In genomic region chrX:22509085-22509484, dm6 we compare ENCODE assay signal across 1 fruit fly cellular context.
TF ChIP-seq lines count a peak whose summit lies in the region.

No protein-coding gene starts in this region.

TF ChIP-seq in whole organism, embryonic, 481 proteins besides CTCF, POLR2A, EP300 and RAD21 (continued from another document):
- TF ChIP-seq chif (GFP tag; optimal IDR thresholded peaks at IDR 0.05; lab: Kevin White, UChicago) (peak in 1 of 2 experiments; percentile 25), pnt (GFP tag; optimal IDR thresholded peaks at IDR 0.05; lab: Kevin White, UChicago) (no peak), Adf1 (GFP tag; IDR thresholded peaks at IDR 0.05; lab: Robert Waterston, UW) (no peak), CG2712 (tag; optimal IDR thresholded peaks at IDR 0.05; lab: Kevin White, UChicago) (peak; percentile 55), CG17186 (GFP tag; optimal IDR thresholded peaks at IDR 0.05; lab: Kevin White, UChicago) (no peak), Trl (optimal IDR thresholded peaks at IDR 0.05; lab: Kevin White, UChicago) (no peak), Trl (GFP tag; optimal IDR thresholded peaks at IDR 0.05; lab: Kevin White, UChicago) (no peak), CG3995 (GFP tag; optimal IDR thresholded peaks at IDR 0.05; lab: Kevin White, UChicago) (no peak), grau (tag; optimal IDR thresholded peaks at IDR 0.05; lab: Kevin White, UChicago) (no peak), cato (GFP tag; optimal IDR thresholded peaks at IDR 0.05; lab: Kevin White, UChicago; ENCODE audit: borderline replicate concordance) (no peak), CG14014 (GFP tag; IDR thresholded peaks at IDR 0.05; lab: Robert Waterston, UW) (no peak), Sox102F (GFP tag; optimal IDR thresholded peaks at IDR 0.05; lab: Kevin White, UChicago) (peak; percentile 67), bab2 (GFP tag; optimal IDR thresholded peaks at IDR 0.05; lab: Kevin White, UChicago) (peak; percentile 13), Lpt (GFP tag; optimal IDR thresholded peaks at IDR 0.05; lab: Kevin White, UChicago) (no peak), ara (GFP tag; IDR thresholded peaks at IDR 0.05; lab: Robert Waterston, UW) (0 out of 2 replicates have a peak, but pooled peaks have one; percentile 32), pita (GFP tag; optimal IDR thresholded peaks at IDR 0.05; lab: Kevin White, UChicago) (no peak), Myb (GFP tag; optimal IDR thresholded peaks at IDR 0.05; lab: Kevin White, UChicago) (no peak), C15 (GFP tag; IDR thresholded peaks at IDR 0.05; lab: Robert Waterston, UW) (no peak), gem (tag; optimal IDR thresholded peaks at IDR 0.05; lab: Kevin White, UChicago) (peak; percentile 65), ci (GFP tag; IDR thresholded peaks at IDR 0.05; lab: Robert Waterston, UW) (0 out of 3 replicates have a peak, but pooled peaks have one; percentile 12), ttk (GFP tag; IDR thresholded peaks at IDR 0.05; lab: Robert Waterston, UW) (no peak), onecut (GFP tag; IDR thresholded peaks at IDR 0.05; lab: Robert Waterston, UW) (no peak), CG3407 (GFP tag; optimal IDR thresholded peaks at IDR 0.05; lab: Kevin White, UChicago) (peak; percentile 0), CG12769 (tag; optimal IDR thresholded peaks at IDR 0.05; lab: Kevin White, UChicago) (peak; percentile 10), zfh2 (GFP tag; optimal IDR thresholded peaks at IDR 0.05; lab: Kevin White, UChicago) (no peak), CG14710 (tag; optimal IDR thresholded peaks at IDR 0.05; lab: Kevin White, UChicago) (peak; percentile 28), CG16813 (GFP tag; IDR thresholded peaks at IDR 0.05; lab: Robert Waterston, UW; ENCODE audit: partially characterized antibody) (no peak), Ets65A (GFP tag; lab: Kevin White, UChicago) (peak; percentile 23), her (GFP tag; optimal IDR thresholded peaks at IDR 0.05; lab: Kevin White, UChicago) (no peak), phol (tag; optimal IDR thresholded peaks at IDR 0.05; lab: Kevin White, UChicago) (peak; percentile 58), Sox100B (GFP tag; optimal IDR thresholded peaks at IDR 0.05; lab: Kevin White, UChicago) (peak; percentile 26), CG10565 (GFP tag; optimal IDR thresholded peaks at IDR 0.05; lab: Kevin White, UChicago) (no peak), HLH3B (GFP tag; IDR thresholded peaks at IDR 0.05; lab: Robert Waterston, UW) (no peak), zf30C (GFP tag; optimal IDR thresholded peaks at IDR 0.05; lab: Kevin White, UChicago) (no peak), corto (GFP tag; optimal IDR thresholded peaks at IDR 0.05; lab: Kevin White, UChicago) (no peak), crol (GFP tag; IDR thresholded peaks at IDR 0.05; lab: Robert Waterston, UW) (no peak), jigr1 (GFP tag; IDR thresholded peaks at IDR 0.05; lab: Robert Waterston, UW) (no peak), trem (tag; optimal IDR thresholded peaks at IDR 0.05; lab: Kevin White, UChicago) (no peak), Hmx (GFP tag; optimal IDR thresholded peaks at IDR 0.05; lab: Kevin White, UChicago) (no peak), Xbp1 (GFP tag; optimal IDR thresholded peaks at IDR 0.05; lab: Kevin White, UChicago) (peak; percentile 34), en (GFP tag; optimal IDR thresholded peaks at IDR 0.05; lab: Kevin White, UChicago) (no peak), ash1 (GFP tag; optimal IDR thresholded peaks at IDR 0.05; lab: Kevin White, UChicago) (no peak), CG14441 (GFP tag; IDR thresholded peaks at IDR 0.05; lab: Robert Waterston, UW) (0 out of 2 replicates have a peak, but pooled peaks have one; percentile 4), CG9932 (GFP tag; IDR thresholded peaks at IDR 0.05; lab: Robert Waterston, UW) (no peak), Mrtf (GFP tag; IDR thresholded peaks at IDR 0.05; lab: Robert Waterston, UW) (0 out of 3 replicates have a peak, but pooled peaks have one; percentile 32), CoRest (tag; optimal IDR thresholded peaks at IDR 0.05; lab: Kevin White, UChicago) (peak; percentile 30), dysf (GFP tag; IDR thresholded peaks at IDR 0.05; lab: Robert Waterston, UW) (peak; percentile 32; the same call in 2 of the 3 replicates), Mes4 (GFP tag; optimal IDR thresholded peaks at IDR 0.05; lab: Kevin White, UChicago) (no peak), CG31441 (GFP tag; IDR thresholded peaks at IDR 0.05; lab: Robert Waterston, UW) (peak; percentile 42; the same call in 1 of the 2 replicates), bcd (GFP tag; optimal IDR thresholded peaks at IDR 0.05; lab: Kevin White, UChicago) (peak; percentile 26), CG32767 (GFP tag; IDR thresholded peaks at IDR 0.05; lab: Robert Waterston, UW) (no peak), D (optimal IDR thresholded peaks at IDR 0.05; lab: Kevin White, UChicago) (no peak), D (GFP tag; optimal IDR thresholded peaks at IDR 0.05; lab: Kevin White, UChicago) (peak; percentile 34), repo (GFP tag; optimal IDR thresholded peaks at IDR 0.05; lab: Kevin White, UChicago) (no peak), chinmo (GFP tag; IDR thresholded peaks at IDR 0.05; lab: Robert Waterston, UW; ENCODE audit: partially characterized antibody) (no peak), Abd-B (GFP tag; optimal IDR thresholded peaks at IDR 0.05; lab: Kevin White, UChicago) (peak; percentile 28), twi (tag; optimal IDR thresholded peaks at IDR 0.05; lab: Kevin White, UChicago) (no peak), Camta (GFP tag; optimal IDR thresholded peaks at IDR 0.05; lab: Kevin White, UChicago) (no peak), CG1603 (tag; optimal IDR thresholded peaks at IDR 0.05; lab: Kevin White, UChicago) (peak; percentile 17), Xrp1 (GFP tag; IDR thresholded peaks at IDR 0.05; lab: Robert Waterston, UW) (peak; percentile 27; the same call in 1 of the 2 replicates), sr (GFP tag; IDR thresholded peaks at IDR 0.05; lab: Robert Waterston, UW) (no peak), ham (GFP tag; IDR thresholded peaks at IDR 0.05; lab: Robert Waterston, UW) (no peak), CG12071 (GFP tag; optimal IDR thresholded peaks at IDR 0.05; lab: Kevin White, UChicago) (no peak), ftz-f1 (GFP tag; optimal IDR thresholded peaks at IDR 0.05; lab: Kevin White, UChicago) (no peak), schlank (tag; optimal IDR thresholded peaks at IDR 0.05; lab: Kevin White, UChicago) (no peak), CG31365 (tag; optimal IDR thresholded peaks at IDR 0.05; lab: Kevin White, UChicago) (no peak), sd (tag; optimal IDR thresholded peaks at IDR 0.05; lab: Kevin White, UChicago) (no peak), hkb (optimal IDR thresholded peaks at IDR 0.05; lab: Kevin White, UChicago) (no peak), hkb (GFP tag; IDR thresholded peaks at IDR 0.05; lab: Robert Waterston, UW) (no peak), Pdp1 (GFP tag; optimal IDR thresholded peaks at IDR 0.05; lab: Kevin White, UChicago) (peak; percentile 10 to 20), B-H1 (GFP tag; IDR thresholded peaks at IDR 0.05; lab: Robert Waterston, UW) (no peak), p53 (GFP tag; optimal IDR thresholded peaks at IDR 0.05; lab: Kevin White, UChicago) (no peak), CG2875 (GFP tag; optimal IDR thresholded peaks at IDR 0.05; lab: Kevin White, UChicago) (peak; percentile 8), emc (GFP tag; optimal IDR thresholded peaks at IDR 0.05; lab: Kevin White, UChicago) (no peak), CG10543 (GFP tag; optimal IDR thresholded peaks at IDR 0.05; lab: Kevin White, UChicago) (no peak), CG12219 (GFP tag; optimal IDR thresholded peaks at IDR 0.05; lab: Kevin White, UChicago) (no peak), CG1602 (GFP tag; optimal IDR thresholded peaks at IDR 0.05; lab: Kevin White, UChicago) (peak; percentile 2), CG18011 (GFP tag; optimal IDR thresholded peaks at IDR 0.05; lab: Kevin White, UChicago) (no peak), lbe (GFP tag; optimal IDR thresholded peaks at IDR 0.05; lab: Kevin White, UChicago) (no peak), CG3838 (GFP tag; optimal IDR thresholded peaks at IDR 0.05; lab: Kevin White, UChicago) (no peak), amos (GFP tag; IDR thresholded peaks at IDR 0.05; lab: Robert Waterston, UW; ENCODE audit: partially characterized antibody) (no peak), tll (GFP tag; optimal IDR thresholded peaks at IDR 0.05; lab: Kevin White, UChicago) (no peak), stwl (tag; optimal IDR thresholded peaks at IDR 0.05; lab: Kevin White, UChicago) (no peak), nmo (GFP tag; optimal IDR thresholded peaks at IDR 0.05; lab: Kevin White, UChicago) (peak; percentile 65), CG8944 (GFP tag; optimal IDR thresholded peaks at IDR 0.05; lab: Kevin White, UChicago) (peak; percentile 2), H15 (GFP tag; IDR thresholded peaks at IDR 0.05; lab: Robert Waterston, UW) (no peak), CG8089 (GFP tag; optimal IDR thresholded peaks at IDR 0.05; lab: Kevin White, UChicago) (no peak), HmgZ (tag; optimal IDR thresholded peaks at IDR 0.05; lab: Kevin White, UChicago) (no peak), CG17385 (GFP tag; optimal IDR thresholded peaks at IDR 0.05; lab: Kevin White, UChicago) (peak; percentile 18), Max (GFP tag; optimal IDR thresholded peaks at IDR 0.05; lab: Kevin White, UChicago) (no peak), CG12744 (GFP tag; optimal IDR thresholded peaks at IDR 0.05; lab: Kevin White, UChicago) (no peak), CHES-1-like (GFP tag; optimal IDR thresholded peaks at IDR 0.05; lab: Kevin White, UChicago) (no peak), CG13424 (tag; optimal IDR thresholded peaks at IDR 0.05; lab: Kevin White, UChicago) (peak; percentile 41), CG10147 (GFP tag; optimal IDR thresholded peaks at IDR 0.05; lab: Kevin White, UChicago) (no peak), btn (GFP tag; optimal IDR thresholded peaks at IDR 0.05; lab: Kevin White, UChicago) (no peak), ind (GFP tag; optimal IDR thresholded peaks at IDR 0.05; lab: Kevin White, UChicago) (peak; percentile 37), Gsc (GFP tag; IDR thresholded peaks at IDR 0.05; lab: Robert Waterston, UW) (no peak), eve (GFP tag; optimal IDR thresholded peaks at IDR 0.05; lab: Kevin White, UChicago) (peak in 1 of 2 experiments; percentile 40), CG18619 (GFP tag; optimal IDR thresholded peaks at IDR 0.05; lab: Kevin White, UChicago) (no peak), Drgx (GFP tag; IDR thresholded peaks at IDR 0.05; lab: Robert Waterston, UW) (no peak), CG1832 (GFP tag; optimal IDR thresholded peaks at IDR 0.05; lab: Kevin White, UChicago) (no peak), scrt (GFP tag; optimal IDR thresholded peaks at IDR 0.05; lab: Kevin White, UChicago) (no peak), stc (GFP tag; IDR thresholded peaks at IDR 0.05; lab: Robert Waterston, UW) (no peak), unc-4 (GFP tag; IDR thresholded peaks at IDR 0.05; lab: Robert Waterston, UW; ENCODE audit: partially characterized antibody) (no peak), dpn (GFP tag; optimal IDR thresholded peaks at IDR 0.05; lab: Kevin White, UChicago) (peak; percentile 5), oc (tag; optimal IDR thresholded peaks at IDR 0.05; lab: Kevin White, UChicago) (no peak), NfI (GFP tag; optimal IDR thresholded peaks at IDR 0.05; lab: Kevin White, UChicago) (no peak), CG7839 (tag; optimal IDR thresholded peaks at IDR 0.05; lab: Kevin White, UChicago) (peak; percentile 50), CG16863 (GFP tag; optimal IDR thresholded peaks at IDR 0.05; lab: Kevin White, UChicago) (peak; percentile 0), CG6689 (GFP tag; IDR thresholded peaks at IDR 0.05; lab: Robert Waterston, UW) (peak; percentile 42), CG34376 (GFP tag; optimal IDR thresholded peaks at IDR 0.05; lab: Kevin White, UChicago) (no peak), CG2129 (GFP tag; IDR thresholded peaks at IDR 0.05; lab: Robert Waterston, UW; ENCODE audit: partially characterized antibody) (no peak), Eip74EF (GFP tag; optimal IDR thresholded peaks at IDR 0.05; lab: Kevin White, UChicago) (peak in 1 of 2 experiments; percentile 20), CG14965 (GFP tag; optimal IDR thresholded peaks at IDR 0.05; lab: Kevin White, UChicago; ENCODE audit: borderline replicate concordance) (no peak), CG4820 (GFP tag; optimal IDR thresholded peaks at IDR 0.05; lab: Kevin White, UChicago) (peak; percentile 37), Oli (tag; optimal IDR thresholded peaks at IDR 0.05; lab: Kevin White, UChicago) (peak; percentile 50)
